Worm (Caenorhabditis elegans) whole organism, L2 larva: ENCODE measurements around the gene ubc-19.

Source experiments
- fos-1 ChIP-seq: fragments of 150-350 bp; optimal IDR thresholded peaks from 2 replicates; lab custom pipeline; 2014; ENCODE audit warnings: missing biosample characterization, missing genetic modification characterization
- gmeb-1 ChIP-seq: fragments of 150-350 bp; optimal IDR thresholded peaks from 2 replicates; lab custom pipeline; 2014; ENCODE audit warnings: missing biosample characterization, missing genetic modification characterization
- lin-13 ChIP-seq: fragments of 150-350 bp; optimal IDR thresholded peaks from 2 replicates; lab custom pipeline; 2014; ENCODE audit warnings: missing biosample characterization, missing genetic modification reagents, missing genetic modification characterization
- mab-5 ChIP-seq: fragments of 150-350 bp; optimal IDR thresholded peaks from 2 replicates; lab custom pipeline; 2014; ENCODE audit warnings: missing biosample characterization, missing genetic modification characterization
- nhr-11 ChIP-seq: fragments of 150-350 bp; optimal IDR thresholded peaks from 2 replicates; lab custom pipeline; 2014; ENCODE audit warnings: missing biosample characterization, missing genetic modification characterization
- zag-1 ChIP-seq: fragments of 150-350 bp; optimal IDR thresholded peaks from 2 replicates; lab custom pipeline; 2014; ENCODE audit warnings: missing biosample characterization, missing genetic modification characterization

DNA sequence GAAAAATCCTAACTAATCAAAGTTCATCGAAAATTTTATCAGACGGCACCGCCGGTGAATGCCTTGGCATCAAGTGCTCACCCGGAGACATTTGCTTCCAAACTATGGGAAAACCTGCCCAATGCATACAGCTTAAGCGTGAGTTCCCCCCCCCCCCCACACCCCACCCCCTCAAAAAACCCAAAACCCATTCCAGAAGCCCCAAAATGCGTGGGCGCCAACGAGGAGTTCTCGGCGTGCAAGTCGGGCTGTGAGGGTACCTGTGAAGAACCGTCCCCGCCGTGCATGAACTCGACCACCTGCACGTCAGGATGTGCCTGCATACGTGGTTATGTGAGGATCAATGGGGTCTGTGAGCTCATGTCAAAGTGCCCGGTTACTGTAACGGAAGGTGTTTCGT lies 15.2 kb downstream of the ubc-19 start:
- TF ChIP-seq fos-1 (tag; lab: Kevin White, UChicago) (no peak), nhr-11 (tag; lab: Kevin White, UChicago) (no peak), gmeb-1 (tag; lab: Kevin White, UChicago) (no peak), lin-13 (no peak), mab-5 (tag; lab: Kevin White, UChicago) (no peak), zag-1 (tag; lab: Kevin White, UChicago) (no peak)
